Fruit fly (Drosophila melanogaster) whole organism, prepupa: ENCODE measurements around the gene Cpr64Ad.
A peak's percentile ranks its signal among the peaks of the same experiment; 100 is the strongest.

ENCODE experiments used
- Blimp-1 ChIP-seq: fragments of 200-800 bp; sonication (Bioruptor generic); optimal IDR thresholded peaks from 3 replicates; lab custom pipeline; 2017; ENCODE audit warnings: missing biosample characterization, missing genetic modification characterization, mild to moderate bottlenecking, moderate library complexity, missing genetic modification reagents
- CG10631 ChIP-seq: fragments of 200-800 bp; sonication (Bioruptor generic); optimal IDR thresholded peaks from 2 replicates; lab custom pipeline; 2016; ENCODE audit warnings: missing biosample characterization, missing genetic modification characterization
- CG10669 ChIP-seq: fragments of 200-800 bp; sonication (Bioruptor generic); optimal IDR thresholded peaks from 3 replicates; lab custom pipeline; 2018; ENCODE audit warnings: missing biosample characterization, mild to moderate bottlenecking, missing genetic modification characterization, moderate library complexity
- CG11294 ChIP-seq: fragments of 200-800 bp; sonication (Bioruptor generic); IDR thresholded peaks from 2 replicates; pipeline ENCODE4 v1.3.6; 2022; ENCODE audit warnings: missing biosample characterization, missing genetic modification characterization
- CG11762 ChIP-seq: fragments of 200-800 bp; sonication (Bioruptor generic); optimal IDR thresholded peaks from 3 replicates; lab custom pipeline; 2016; ENCODE audit warnings: missing biosample characterization, missing genetic modification characterization; ENCODE audit not compliant: insufficient read depth
- CG11902 ChIP-seq: fragments of 200-800 bp; sonication (Bioruptor generic); optimal IDR thresholded peaks from 3 replicates; lab custom pipeline; 2016; ENCODE audit warnings: missing biosample characterization, missing genetic modification characterization
- CG15336 ChIP-seq: fragments of 200-800 bp; sonication (Bioruptor generic); IDR thresholded peaks from 2 replicates; pipeline ENCODE4 v1.3.6; 2022; ENCODE audit warnings: missing biosample characterization, missing genetic modification characterization
- CG1621 ChIP-seq: fragments of 200-800 bp; sonication (Bioruptor generic); optimal IDR thresholded peaks from 3 replicates; lab custom pipeline; 2018; ENCODE audit warnings: missing biosample characterization, mild to moderate bottlenecking, missing genetic modification characterization
- CG16779 ChIP-seq: fragments of 200-800 bp; sonication (Bioruptor generic); optimal IDR thresholded peaks from 3 replicates; lab custom pipeline; 2017; ENCODE audit warnings: missing biosample characterization, mild to moderate bottlenecking, missing genetic modification characterization
- CG3032 ChIP-seq: fragments of 200-800 bp; optimal IDR thresholded peaks from 2 replicates; lab custom pipeline; 2019; ENCODE audit warnings: missing biosample characterization, mild to moderate bottlenecking, missing genetic modification characterization, moderate library complexity
- CG31627 ChIP-seq: fragments of 200-800 bp; sonication (Bioruptor generic); optimal IDR thresholded peaks from 3 replicates; lab custom pipeline; 2016; ENCODE audit warnings: missing biosample characterization, missing genetic modification characterization
- CG32006 ChIP-seq: fragments of 200-800 bp; sonication (Bioruptor generic); optimal IDR thresholded peaks from 3 replicates; lab custom pipeline; 2017; ENCODE audit warnings: missing biosample characterization, mild to moderate bottlenecking, missing genetic modification characterization
- CG34406 ChIP-seq: fragments of 200-800 bp; sonication (Bioruptor generic); optimal IDR thresholded peaks from 3 replicates; lab custom pipeline; 2016; ENCODE audit warnings: missing biosample characterization, missing genetic modification characterization
- CG6163 ChIP-seq: fragments of 200-800 bp; sonication (Bioruptor generic); IDR thresholded peaks from 3 replicates; pipeline ENCODE4 v1.3.6; 2022; ENCODE audit warnings: missing biosample characterization, missing genetic modification characterization
- CG6276 ChIP-seq: fragments of 200-800 bp; sonication (Bioruptor generic); optimal IDR thresholded peaks from 2 replicates; lab custom pipeline; 2017; ENCODE audit warnings: missing biosample characterization, mild to moderate bottlenecking, missing genetic modification characterization
- CG6808 ChIP-seq: fragments of 200-800 bp; sonication (Bioruptor generic); optimal IDR thresholded peaks from 3 replicates; lab custom pipeline; 2017; ENCODE audit warnings: missing biosample characterization, missing genetic modification characterization, mild to moderate bottlenecking, moderate library complexity, missing genetic modification reagents
- CG6854 ChIP-seq: fragments of 200-800 bp; sonication (Bioruptor generic); optimal IDR thresholded peaks from 2 replicates; lab custom pipeline; 2017; ENCODE audit warnings: missing biosample characterization, mild to moderate bottlenecking, missing genetic modification characterization
- CG8119 ChIP-seq: fragments of 200-800 bp; sonication (Bioruptor generic); IDR thresholded peaks from 3 replicates; pipeline ENCODE4 v1.3.6; 2022; ENCODE audit warnings: missing biosample characterization, missing genetic modification characterization
- CG8319 ChIP-seq: fragments of 200-800 bp; sonication (Bioruptor generic); optimal IDR thresholded peaks from 3 replicates; lab custom pipeline; 2016; ENCODE audit warnings: missing biosample characterization, missing genetic modification characterization
- Eip75B ChIP-seq: fragments of 200-800 bp; sonication (Bioruptor generic); optimal IDR thresholded peaks from 3 replicates; lab custom pipeline; 2016; ENCODE audit warnings: missing biosample characterization, missing genetic modification characterization
- Eip78C ChIP-seq: fragments of 200-800 bp; sonication (Bioruptor generic); peaks from one replicate; lab custom pipeline; 2016; ENCODE audit warnings: missing biosample characterization, missing genetic modification characterization
- Ets21C ChIP-seq: fragments of 200-800 bp; sonication (Bioruptor generic); optimal IDR thresholded peaks from 3 replicates; lab custom pipeline; 2016; ENCODE audit warnings: missing biosample characterization, missing genetic modification characterization
- Ets96B ChIP-seq: fragments of 200-800 bp; optimal IDR thresholded peaks from 2 replicates; lab custom pipeline; 2019; ENCODE audit warnings: missing biosample characterization, mild to moderate bottlenecking, missing genetic modification characterization, moderate library complexity
- Hr39 ChIP-seq: fragments of 200-800 bp; sonication (Bioruptor generic); optimal IDR thresholded peaks from 2 replicates; lab custom pipeline; 2016; ENCODE audit warnings: missing biosample characterization, missing genetic modification characterization
- Lpt ChIP-seq: fragments of 200-800 bp; sonication (Bioruptor generic); optimal IDR thresholded peaks from 3 replicates; lab custom pipeline; 2016; ENCODE audit warnings: missing biosample characterization, missing genetic modification characterization
- Met ChIP-seq: fragments of 200-800 bp; sonication (Bioruptor generic); optimal IDR thresholded peaks from 3 replicates; lab custom pipeline; 2016; ENCODE audit warnings: missing biosample characterization, missing genetic modification characterization
- OdsH ChIP-seq: fragments of 200-800 bp; sonication (Bioruptor generic); optimal IDR thresholded peaks from 3 replicates; lab custom pipeline; 2016; ENCODE audit warnings: missing biosample characterization, missing genetic modification characterization
- Smox ChIP-seq: fragments of 200-800 bp; sonication (Bioruptor generic); optimal IDR thresholded peaks from 3 replicates; lab custom pipeline; 2016; ENCODE audit warnings: missing biosample characterization, missing genetic modification characterization
- Sox102F ChIP-seq: fragments of 200-800 bp; sonication (Bioruptor generic); optimal IDR thresholded peaks from 2 replicates; lab custom pipeline; 2016; ENCODE audit warnings: missing biosample characterization, mild to moderate bottlenecking, missing genetic modification characterization
- Sox14 ChIP-seq: fragments of 200-800 bp; sonication (Bioruptor generic); optimal IDR thresholded peaks from 3 replicates; lab custom pipeline; 2016; ENCODE audit warnings: missing biosample characterization, missing genetic modification characterization
- Sox15 ChIP-seq: fragments of 200-800 bp; sonication (Bioruptor generic); optimal IDR thresholded peaks from 3 replicates; lab custom pipeline; 2016; ENCODE audit warnings: missing biosample characterization, missing genetic modification characterization
- achi ChIP-seq: fragments of 200-800 bp; sonication (Bioruptor generic); optimal IDR thresholded peaks from 3 replicates; lab custom pipeline; 2016; ENCODE audit warnings: missing biosample characterization, missing genetic modification characterization
- acj6 ChIP-seq: fragments of 200-800 bp; sonication (Bioruptor generic); optimal IDR thresholded peaks from 3 replicates; lab custom pipeline; 2016; ENCODE audit warnings: missing biosample characterization, missing genetic modification characterization
- cyc ChIP-seq: fragments of 200-800 bp; sonication (Bioruptor generic); optimal IDR thresholded peaks from 3 replicates; lab custom pipeline; 2016; ENCODE audit warnings: missing biosample characterization, missing genetic modification characterization
- dac ChIP-seq: fragments of 200-800 bp; sonication (Bioruptor generic); optimal IDR thresholded peaks from 2 replicates; lab custom pipeline; 2017; ENCODE audit warnings: missing biosample characterization, mild to moderate bottlenecking, missing genetic modification characterization
- dsx ChIP-seq: fragments of 200-800 bp; optimal IDR thresholded peaks from 3 replicates; lab custom pipeline; 2019; ENCODE audit warnings: missing biosample characterization, mild to moderate bottlenecking, missing genetic modification characterization, moderate library complexity; ENCODE audit not compliant: poor library complexity, severe bottlenecking
- esn ChIP-seq: fragments of 200-800 bp; sonication (Bioruptor generic); optimal IDR thresholded peaks from 2 replicates; lab custom pipeline; 2016; ENCODE audit warnings: missing biosample characterization, mild to moderate bottlenecking, missing genetic modification characterization, moderate library complexity
- fd59A ChIP-seq: fragments of 200-800 bp; sonication (Bioruptor generic); optimal IDR thresholded peaks from 2 replicates; lab custom pipeline; 2017; ENCODE audit warnings: missing biosample characterization, mild to moderate bottlenecking, missing genetic modification characterization, missing genetic modification reagents
- fd85E ChIP-seq: fragments of 200-800 bp; sonication (Bioruptor generic); optimal IDR thresholded peaks from 3 replicates; lab custom pipeline; 2016; ENCODE audit warnings: missing biosample characterization, missing genetic modification characterization
- fkh ChIP-seq: fragments of 200-800 bp; sonication (Bioruptor generic); optimal IDR thresholded peaks from 3 replicates; lab custom pipeline; 2017; ENCODE audit warnings: missing biosample characterization, mild to moderate bottlenecking, missing genetic modification characterization, moderate library complexity
- pdm3 ChIP-seq: fragments of 200-800 bp; sonication (Bioruptor generic); optimal IDR thresholded peaks from 3 replicates; lab custom pipeline; 2016; ENCODE audit warnings: missing biosample characterization, missing genetic modification characterization
- salr ChIP-seq, 2 experiments: fragments of 200-800 bp; sonication (Bioruptor generic); optimal IDR thresholded peaks; 3 replicates each; lab custom pipeline; 2016 to 2018; ENCODE audit warnings: missing biosample characterization in 2 of 2, missing genetic modification characterization in 2 of 2, mild to moderate bottlenecking in 1 of 2
- svp ChIP-seq: fragments of 200-800 bp; sonication (Bioruptor generic); peaks from one replicate; lab custom pipeline; 2016; ENCODE audit warnings: missing biosample characterization, missing genetic modification characterization
- topi ChIP-seq: fragments of 200-800 bp; sonication (Bioruptor generic); optimal IDR thresholded peaks from 3 replicates; lab custom pipeline; 2016; ENCODE audit warnings: missing biosample characterization, missing genetic modification characterization
- vri ChIP-seq: fragments of 200-800 bp; sonication (Bioruptor generic); optimal IDR thresholded peaks from 3 replicates; lab custom pipeline; 2016; ENCODE audit warnings: missing biosample characterization, mild to moderate bottlenecking, missing genetic modification characterization

Cpr64Ad gene

dm6 chr3L:4215079-4215478 lies at the start of gene Cpr64Ad:
TSS of gene Cpr64Ad (plus strand) at chr3L:4215379.
- TF ChIP-seq CG6163 (GFP tag; lab: Robert Waterston, UW) (0 out of 3 replicates have a peak, but pooled peaks have one; percentile 10), salr (GFP tag; optimal IDR thresholded peaks at IDR 0.05; lab: Kevin White, UChicago) (no peak)

dm6 chr3L:4167353-4167842 lies 47.8 kb upstream of the Cpr64Ad start, which contains the start of gene mas:
TSS of gene mas (minus strand) at chr3L:4167464.
- TF ChIP-seq CG31627 (GFP tag; lab: Kevin White, UChicago) (no peak), fd59A (GFP tag; lab: Kevin White, UChicago) (no peak), Ets21C (GFP tag; lab: Kevin White, UChicago) (no peak), achi (GFP tag; lab: Kevin White, UChicago) (no peak), Hr39 (GFP tag; lab: Kevin White, UChicago) (no peak), CG10669 (GFP tag; lab: Kevin White, UChicago) (no peak), vri (peak; percentile 31), CG15336 (GFP tag; lab: Robert Waterston, UW) (no peak), Sox102F (GFP tag; lab: Kevin White, UChicago) (peak; percentile 44), dsx (GFP tag; lab: Kevin White, UChicago) (no peak), pdm3 (GFP tag; lab: Kevin White, UChicago) (no peak), Eip75B (GFP tag; lab: Kevin White, UChicago) (no peak), fkh (GFP tag; lab: Kevin White, UChicago) (no peak), salr (GFP tag; optimal IDR thresholded peaks at IDR 0.05; lab: Kevin White, UChicago) (no peak), cyc (no peak), CG1621 (peak; percentile 10), Met (GFP tag; lab: Kevin White, UChicago) (peak; percentile 15), CG11294 (no peak), CG8319 (no peak), Smox (GFP tag; lab: Kevin White, UChicago) (no peak), fd85E (no peak), Blimp-1 (peak; percentile 13), CG11762 (no peak), CG6808 (GFP tag; lab: Kevin White, UChicago) (no peak), Ets96B (tag; lab: Kevin White, UChicago) (no peak), CG16779 (tag; lab: Kevin White, UChicago) (no peak), CG6276 (GFP tag; lab: Kevin White, UChicago) (no peak), dac (GFP tag; lab: Kevin White, UChicago) (no peak), CG8119 (GFP tag; lab: Robert Waterston, UW) (no peak), Sox14 (GFP tag; lab: Kevin White, UChicago) (no peak), Eip78C (GFP tag; lab: Kevin White, UChicago) (peak; percentile 5), CG3032 (tag; lab: Kevin White, UChicago) (no peak), CG6854 (GFP tag; lab: Kevin White, UChicago) (peak; percentile 59), topi (GFP tag; lab: Kevin White, UChicago) (no peak), CG10631 (GFP tag; lab: Kevin White, UChicago) (peak; percentile 14), acj6 (GFP tag; lab: Kevin White, UChicago) (no peak)

- TF ChIP-seq CG10631 (GFP tag; lab: Kevin White, UChicago) (no peak), Eip75B (GFP tag; lab: Kevin White, UChicago) (no peak), svp (peak; percentile 80), Lpt (GFP tag; lab: Kevin White, UChicago) (no peak), CG11902 (GFP tag; lab: Kevin White, UChicago) (no peak), CG32006 (no peak), fd59A (GFP tag; lab: Kevin White, UChicago) (no peak), Smox (GFP tag; lab: Kevin White, UChicago) (peak; percentile 39), dac (GFP tag; lab: Kevin White, UChicago) (no peak), Sox14 (GFP tag; lab: Kevin White, UChicago) (peak; percentile 18), CG6163 (GFP tag; lab: Robert Waterston, UW) (0 out of 3 replicates have a peak, but pooled peaks have one; percentile 14), Sox15 (GFP tag; lab: Kevin White, UChicago) (no peak), acj6 (GFP tag; lab: Kevin White, UChicago) (no peak), Blimp-1 (peak; percentile 37), CG34406 (GFP tag; lab: Kevin White, UChicago) (no peak), Ets96B (tag; lab: Kevin White, UChicago) (peak; percentile 38), CG31627 (GFP tag; lab: Kevin White, UChicago) (peak; percentile 24), esn (peak; percentile 37), salr (GFP tag; optimal IDR thresholded peaks at IDR 0.05; lab: Kevin White, UChicago) (no peak), Hr39 (GFP tag; lab: Kevin White, UChicago) (peak; percentile 4), OdsH (GFP tag; lab: Kevin White, UChicago) (no peak), cyc (peak; percentile 41), CG3032 (tag; lab: Kevin White, UChicago) (peak; percentile 47), CG6854 (GFP tag; lab: Kevin White, UChicago) (peak; percentile 51)
Measured at dm6 chr3L:4169957-4170651, 45.1 kb upstream of the Cpr64Ad start, which contains the start of gene Ero1L. TSS of gene Ero1L (plus strand) at chr3L:4170404.
